Worm (Caenorhabditis elegans): ENCODE results near the gene ifa-1.
A peak's percentile ranks its signal among the peaks of the same experiment; 100 is the strongest.

The ifa-1 gene

ce11 chrX:11310285-11310838, 39.4 kb downstream of the ifa-1 start, which contains the start of gene F08G12.5:
TSS of gene F08G12.5 (minus strand) at chrX:11310285.
- peak; percentile 35 for TF ChIP-seq nhr-20 (tag; optimal IDR thresholded peaks at IDR 0.05)
- no peak for TF ChIP-seq pax-3 (tag; optimal IDR thresholded peaks at IDR 0.05)
- peak; percentile 74 for TF ChIP-seq nhr-85 (tag)
- no peak for TF ChIP-seq efl-1 (optimal IDR thresholded peaks at IDR 0.05)
- peak in 1 of 2 experiments; percentile 63 for TF ChIP-seq efl-1 (GFP tag; optimal IDR thresholded peaks at IDR 0.05 in 1 of 2)
- TF ChIP-seq xbp-1 (tag; optimal IDR thresholded peaks at IDR 0.05), result no peak
- TF ChIP-seq irx-1 (tag; optimal IDR thresholded peaks at IDR 0.05), result no peak
- TF ChIP-seq sox-4 (tag; optimal IDR thresholded peaks at IDR 0.05), result no peak
- TF ChIP-seq lin-35 (GFP tag; optimal IDR thresholded peaks at IDR 0.05), result no peak
- no peak for TF ChIP-seq nhr-47 (tag; optimal IDR thresholded peaks at IDR 0.05)
- no peak for TF ChIP-seq ceh-8 (GFP tag; optimal IDR thresholded peaks at IDR 0.05)
- peak; percentile 34 for TF ChIP-seq lin-14 (GFP tag; optimal IDR thresholded peaks at IDR 0.05)
- no peak for TF ChIP-seq sptf-1 (tag; optimal IDR thresholded peaks at IDR 0.05)
- TF ChIP-seq elt-3 (tag; optimal IDR thresholded peaks at IDR 0.05), result peak in 1 of 6 experiments; percentile 29
- TF ChIP-seq unc-62 (GFP tag; optimal IDR thresholded peaks at IDR 0.05), result no peak
- TF ChIP-seq sup-37 (GFP tag; optimal IDR thresholded peaks at IDR 0.05), result no peak
- TF ChIP-seq lin-39 (tag; optimal IDR thresholded peaks at IDR 0.05), result no peak
- TF ChIP-seq snu-23 (GFP tag; optimal IDR thresholded peaks at IDR 0.05), result no peak
- TF ChIP-seq blmp-1 (tag; optimal IDR thresholded peaks at IDR 0.05), result peak; percentile 43

- TF ChIP-seq tbx-2 (tag; optimal IDR thresholded peaks at IDR 0.05) (peak; percentile 43), nhr-19 (GFP tag; conservative IDR thresholded peaks at IDR 0.05) (no peak)
Observed at ce11 chrX:11315392-11315791, 44.4 kb downstream of the ifa-1 start, which contains the start of gene F08G12.11. TSS of gene F08G12.11 (minus strand) at chrX:11315572.

DNA sequence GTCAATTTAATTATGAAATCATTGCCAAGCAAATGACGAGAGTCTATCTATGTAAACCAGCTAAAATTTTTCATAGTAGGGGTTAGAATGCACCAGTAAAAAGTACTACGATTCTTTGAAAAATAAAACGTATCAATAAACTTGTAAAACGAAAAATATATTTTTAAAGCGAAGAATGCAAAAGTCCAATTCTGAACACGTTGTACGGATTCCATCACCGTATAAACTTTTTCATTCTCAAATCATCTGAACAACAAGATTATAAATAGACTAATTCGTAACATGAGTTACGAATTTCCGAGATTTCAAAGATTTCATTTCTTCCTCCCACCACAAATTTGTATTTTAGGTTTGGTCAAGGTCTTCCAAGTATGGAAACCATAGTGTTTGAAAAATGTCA, 45.8 kb downstream of the ifa-1 start, which contains the start of gene nlp-57:
TSS of gene nlp-57 (plus strand) at position 301 of the 400 bp plus-strand sequence.
- TF ChIP-seq fkh-10 (GFP tag; optimal IDR thresholded peaks at IDR 0.05), result no peak
- no peak for TF ChIP-seq vab-15 (tag; optimal IDR thresholded peaks at IDR 0.05)
- no peak for TF ChIP-seq nhr-12 (tag; optimal IDR thresholded peaks at IDR 0.05)
- TF ChIP-seq lir-3 (tag; optimal IDR thresholded peaks at IDR 0.05; ENCODE audit: poor library complexity), result no peak
- no peak for TF ChIP-seq nhr-19 (GFP tag; conservative IDR thresholded peaks at IDR 0.05)
- no peak for TF ChIP-seq dsc-1 (tag; optimal IDR thresholded peaks at IDR 0.05)
- no peak for TF ChIP-seq irx-1 (tag; optimal IDR thresholded peaks at IDR 0.05)
- no peak for TF ChIP-seq nhr-76 (tag; optimal IDR thresholded peaks at IDR 0.05)
- TF ChIP-seq efl-3 (GFP tag; optimal IDR thresholded peaks at IDR 0.05), result no peak
- TF ChIP-seq snu-23 (GFP tag; optimal IDR thresholded peaks at IDR 0.05), result no peak
- TF ChIP-seq xbp-1 (tag; optimal IDR thresholded peaks at IDR 0.05), result no peak
- no peak for TF ChIP-seq mab-9 (GFP tag; IDR thresholded peaks at IDR 0.05)
- no peak for TF ChIP-seq elt-3 (tag; optimal IDR thresholded peaks at IDR 0.05)
- no peak for TF ChIP-seq fkh-4 (tag; optimal IDR thresholded peaks at IDR 0.05; ENCODE audit: borderline replicate concordance)

DNA sequence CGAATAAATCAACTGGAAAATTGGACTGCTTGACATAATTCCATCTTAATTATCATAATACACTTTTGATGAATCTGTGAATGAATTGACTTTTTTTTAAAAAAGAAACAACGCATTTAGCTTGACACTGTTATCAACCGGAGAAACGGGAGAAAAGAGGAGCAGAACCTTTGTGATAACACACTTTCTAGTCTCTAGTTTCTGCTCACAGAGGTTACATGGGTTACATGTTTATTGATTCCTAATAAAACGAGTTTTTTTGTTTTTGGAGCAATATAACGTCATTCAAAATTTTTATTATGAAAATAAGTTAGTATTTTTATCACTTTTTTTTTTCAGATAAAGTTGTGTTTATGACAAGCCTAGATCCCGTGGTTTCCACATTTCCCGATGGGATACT, 47.0 kb downstream of the ifa-1 start, which contains the start of gene hizr-1:
TSS of gene hizr-1 (plus strand) at position 340 of the 400 bp plus-strand sequence.
- no peak for TF ChIP-seq unc-30 (tag; optimal IDR thresholded peaks at IDR 0.05)
- no peak for TF ChIP-seq pax-3 (tag; optimal IDR thresholded peaks at IDR 0.05)
- no peak for TF ChIP-seq unc-98 (GFP tag; IDR thresholded peaks at IDR 0.05)
- TF ChIP-seq lsy-2 (tag; optimal IDR thresholded peaks at IDR 0.05), result no peak
- no peak for TF ChIP-seq F16B12.6 (tag; optimal IDR thresholded peaks at IDR 0.05)
- TF ChIP-seq elt-2 (tag; optimal IDR thresholded peaks at IDR 0.05), result peak; percentile 12
- no peak for TF ChIP-seq vab-15 (tag; optimal IDR thresholded peaks at IDR 0.05)

All from whole organism, L1 larva.